Worm (Caenorhabditis elegans) whole organism, L4 larva: ENCODE data around the gene mdt-1.2.

Experiments
- D1046.2 ChIP-seq: fragments of 200-800 bp; sonication (Bioruptor generic); IDR thresholded peaks from 2 replicates; pipeline ENCODE4 v1.3.6; 2022; ENCODE audit warnings: missing genetic modification characterization, missing compliant biosample characterization
- F26F4.8 ChIP-seq: fragments of 200-800 bp; sonication (Bioruptor generic); conservative IDR thresholded peaks from 2 replicates; pipeline ENCODE4 v1.3.6; 2022; ENCODE audit warnings: missing genetic modification characterization, missing compliant biosample characterization
- F44E2.7 ChIP-seq: fragments of 200-800 bp; sonication (Bioruptor generic); IDR thresholded peaks from 2 replicates; pipeline ENCODE4 v2.1.2; 2022; ENCODE audit warnings: missing genetic modification characterization, missing compliant biosample characterization
- Y5F2A.4 ChIP-seq: fragments of 200-800 bp; sonication (Bioruptor generic); optimal IDR thresholded peaks from 2 replicates; lab custom pipeline; 2018; ENCODE audit warnings: mild to moderate bottlenecking, missing genetic modification characterization, missing compliant biosample characterization
- Y75B8A.6 ChIP-seq: fragments of 200-800 bp; sonication (Bioruptor generic); IDR thresholded peaks from 2 replicates; pipeline ENCODE4 v1.3.6; 2022; ENCODE audit warnings: missing genetic modification reagents, missing genetic modification characterization, missing compliant biosample characterization
- ZK337.2 ChIP-seq: fragments of 200-800 bp; sonication (Bioruptor generic); IDR thresholded peaks from 2 replicates; pipeline ENCODE4 v1.3.6; 2022; ENCODE audit warnings: missing genetic modification reagents, missing genetic modification characterization, missing compliant biosample characterization
- ZK546.5 ChIP-seq, 2 experiments: sonication (generic microtip); optimal IDR thresholded peaks; 2 replicates each; lab custom pipeline; 2017; ENCODE audit warnings: missing biosample characterization in 2 of 2, missing genetic modification characterization in 2 of 2
- aly-2 ChIP-seq: sonication (generic microtip); optimal IDR thresholded peaks from 2 replicates; lab custom pipeline; 2018; ENCODE audit warnings: missing biosample characterization, missing genetic modification characterization
- ama-1 ChIP-seq: fragments of 150-350 bp; optimal IDR thresholded peaks from 2 replicates; lab custom pipeline; 2014; ENCODE audit warnings: inconsistent platforms, mixed read lengths
- arid-1 ChIP-seq: fragments of 200-800 bp; sonication (Bioruptor generic); conservative IDR thresholded peaks from 2 replicates; pipeline ENCODE4 v1.3.6; 2022; ENCODE audit warnings: missing genetic modification reagents, missing genetic modification characterization, missing compliant biosample characterization
- attf-4 ChIP-seq: sonication (generic microtip); optimal IDR thresholded peaks from 3 replicates; lab custom pipeline; 2017; ENCODE audit warnings: missing biosample characterization, missing genetic modification characterization
- ceh-20 ChIP-seq: fragments of 200-800 bp; sonication (Bioruptor generic); IDR thresholded peaks from 2 replicates; pipeline ENCODE4 v1.3.6; 2022; ENCODE audit warnings: missing genetic modification reagents, missing genetic modification characterization, missing compliant biosample characterization
- ceh-28 ChIP-seq: fragments of 150-350 bp; optimal IDR thresholded peaks from 2 replicates; lab custom pipeline; 2014; ENCODE audit warnings: missing biosample characterization, missing genetic modification reagents, missing genetic modification characterization
- ceh-82 ChIP-seq: sonication (generic microtip); optimal IDR thresholded peaks from 2 replicates; lab custom pipeline; 2017; ENCODE audit warnings: missing biosample characterization, missing genetic modification characterization
- ctbp-1 ChIP-seq: fragments of 200-800 bp; sonication (Bioruptor generic); IDR thresholded peaks from 2 replicates; pipeline ENCODE4 v1.3.6; 2022; ENCODE audit warnings: missing genetic modification reagents, missing genetic modification characterization, missing compliant biosample characterization
- dmd-6 ChIP-seq: fragments of 200-800 bp; sonication (Bioruptor generic); IDR thresholded peaks from 2 replicates; pipeline ENCODE4 v1.3.6; 2022; ENCODE audit warnings: missing genetic modification reagents, missing genetic modification characterization, missing compliant biosample characterization
- egl-27 ChIP-seq: sonication (generic microtip); optimal IDR thresholded peaks from 3 replicates; lab custom pipeline; 2017; ENCODE audit warnings: missing biosample characterization, missing genetic modification reagents, missing genetic modification characterization
- fkh-10 ChIP-seq: fragments of 150-350 bp; optimal IDR thresholded peaks from 2 replicates; lab custom pipeline; 2014; ENCODE audit warnings: missing biosample characterization, missing genetic modification reagents, missing genetic modification characterization
- fos-1 ChIP-seq: fragments of 150-350 bp; optimal IDR thresholded peaks from 2 replicates; lab custom pipeline; 2014; ENCODE audit warnings: missing biosample characterization, missing genetic modification characterization
- hlh-30 ChIP-seq: sonication (generic microtip); optimal IDR thresholded peaks from 2 replicates; lab custom pipeline; 2017; ENCODE audit warnings: antibody characterized with exemption, mild to moderate bottlenecking, missing genetic modification characterization, missing compliant biosample characterization; ENCODE audit not compliant: insufficient read depth
- hmg-1.1 ChIP-seq: fragments of 200-800 bp; sonication (Bioruptor generic); IDR thresholded peaks from 2 replicates; pipeline ENCODE4 v1.3.6; 2022; ENCODE audit warnings: missing genetic modification reagents, missing genetic modification characterization, missing compliant biosample characterization
- lin-1 ChIP-seq: fragments of 200-800 bp; sonication (Bioruptor generic); IDR thresholded peaks from 2 replicates; pipeline ENCODE4 v1.3.6; 2022; ENCODE audit warnings: missing genetic modification reagents, missing genetic modification characterization, missing compliant biosample characterization
- lin-13 ChIP-seq: fragments of 150-350 bp; optimal IDR thresholded peaks from 2 replicates; lab custom pipeline; 2014; ENCODE audit warnings: missing biosample characterization, missing genetic modification reagents, missing genetic modification characterization
- lin-38 ChIP-seq: fragments of 200-800 bp; sonication (Bioruptor generic); IDR thresholded peaks from 2 replicates; pipeline ENCODE4 v1.3.6; 2022; ENCODE audit warnings: missing genetic modification reagents, missing genetic modification characterization, missing compliant biosample characterization
- lin-39 ChIP-seq: fragments of 150-350 bp; optimal IDR thresholded peaks from 2 replicates; lab custom pipeline; 2014; ENCODE audit warnings: missing biosample characterization, missing genetic modification reagents, missing genetic modification characterization
- mdl-1 ChIP-seq, 2 experiments: fragments of 150-350 bp in 1 of 2; sonication (generic microtip) in 1 of 2; optimal IDR thresholded peaks; 2 replicates each; lab custom pipeline; 2014 to 2017; ENCODE audit warnings: missing biosample characterization in 2 of 2, missing genetic modification characterization in 2 of 2
- mes-2 ChIP-seq: sonication (generic microtip); optimal IDR thresholded peaks from 2 replicates; lab custom pipeline; 2016; ENCODE audit warnings: missing genotype, mild to moderate bottlenecking, missing genetic modification characterization, missing compliant biosample characterization; ENCODE audit not compliant: poor library complexity, severe bottlenecking
- mxl-3 ChIP-seq: fragments of 200-800 bp; sonication (Bioruptor generic); optimal IDR thresholded peaks from 2 replicates; lab custom pipeline; 2018; ENCODE audit warnings: mild to moderate bottlenecking, missing genetic modification characterization, missing compliant biosample characterization
- nhr-102 ChIP-seq: sonication (generic microtip); optimal IDR thresholded peaks from 2 replicates; lab custom pipeline; 2016; ENCODE audit warnings: mild to moderate bottlenecking, missing genetic modification characterization, moderate library complexity, missing compliant biosample characterization
- nhr-25 ChIP-seq: sonication (generic microtip); optimal IDR thresholded peaks from 2 replicates; lab custom pipeline; 2017; ENCODE audit warnings: missing genetic modification characterization, mild to moderate bottlenecking, missing compliant biosample characterization, antibody characterized with exemption, moderate library complexity, borderline replicate concordance; ENCODE audit not compliant: insufficient read depth
- nhr-6 ChIP-seq: fragments of 150-350 bp; optimal IDR thresholded peaks from 2 replicates; lab custom pipeline; 2014; ENCODE audit warnings: missing biosample characterization, missing genetic modification characterization
- sdz-12 ChIP-seq: fragments of 200-800 bp; sonication (Bioruptor generic); optimal IDR thresholded peaks from 2 replicates; lab custom pipeline; 2018; ENCODE audit warnings: mild to moderate bottlenecking, missing genetic modification characterization, missing compliant biosample characterization
- set-16 ChIP-seq: fragments of 200-800 bp; sonication (Bioruptor generic); IDR thresholded peaks from 2 replicates; pipeline ENCODE4 v1.3.6; 2022; ENCODE audit warnings: missing genetic modification reagents, missing genetic modification characterization, missing compliant biosample characterization
- skn-1 ChIP-seq: fragments of 150-350 bp; optimal IDR thresholded peaks from 2 replicates; lab custom pipeline; 2014; ENCODE audit warnings: missing biosample characterization, missing genetic modification characterization
- spr-1 ChIP-seq: sonication (generic microtip); optimal IDR thresholded peaks from 2 replicates; lab custom pipeline; 2016; ENCODE audit warnings: mild to moderate bottlenecking, missing genetic modification characterization, missing compliant biosample characterization
- spr-3 ChIP-seq: fragments of 200-800 bp; sonication (Bioruptor generic); optimal IDR thresholded peaks from 2 replicates; lab custom pipeline; 2018; ENCODE audit warnings: mild to moderate bottlenecking, missing genetic modification characterization, missing compliant biosample characterization
- tag-97 ChIP-seq: fragments of 200-800 bp; sonication (Bioruptor generic); IDR thresholded peaks from 2 replicates; pipeline ENCODE4 v1.3.6; 2022; ENCODE audit warnings: missing genetic modification characterization, missing compliant biosample characterization
- unc-62 ChIP-seq, 3 experiments: fragments of 150-350 bp in 1 of 3; sonication (generic microtip); optimal IDR thresholded peaks in 2 of 3; peaks in 1 of 3; 1 replicate in 1 of 3; 2 replicates in 2 of 3; lab custom pipeline; 2014 to 2017; ENCODE audit warnings: missing biosample characterization in 3 of 3, missing genetic modification characterization in 3 of 3, missing genetic modification reagents in 3 of 3, missing genotype in 1 of 3
- zag-1 ChIP-seq: fragments of 150-350 bp; optimal IDR thresholded peaks from 2 replicates; lab custom pipeline; 2014; ENCODE audit warnings: missing biosample characterization, missing genetic modification characterization
- zfp-3 ChIP-seq: fragments of 200-800 bp; sonication (Bioruptor generic); conservative IDR thresholded peaks from 2 replicates; pipeline ENCODE4 v1.3.6; 2022; ENCODE audit warnings: missing genetic modification reagents, missing genetic modification characterization, missing compliant biosample characterization

mdt-1.2 gene

ce11 chrX:17168086-17168485, 16.8 kb downstream of the mdt-1.2 start:
- no peak for TF ChIP-seq mes-2 (tag; lab: Kevin White, UChicago)
- no peak for TF ChIP-seq egl-27 (tag; lab: Kevin White, UChicago)
- TF ChIP-seq unc-62 (GFP tag; optimal IDR thresholded peaks at IDR 0.05 in 1 of 2; lab: Kevin White, UChicago): peak in 1 of 2 experiments; percentile 97
- TF ChIP-seq unc-62 (tag; optimal IDR thresholded peaks at IDR 0.05; lab: Kevin White, UChicago): no peak

ce11 chrX:17170401-17170800, 19.1 kb downstream of the mdt-1.2 start:
- TF ChIP-seq F44E2.7 (no peak), Y5F2A.4 (GFP tag; lab: Kevin White, UChicago) (no peak), lin-1 (GFP tag; lab: Robert Waterston, UW) (no peak), ceh-20 (no peak), Y75B8A.6 (GFP tag; lab: Robert Waterston, UW) (no peak), lin-38 (GFP tag; lab: Robert Waterston, UW) (no peak), D1046.2 (GFP tag; lab: Robert Waterston, UW) (no peak), lin-39 (tag; lab: Kevin White, UChicago) (no peak), ama-1 (lab: Kevin White, UChicago) (no peak)

- TF ChIP-seq nhr-102: no peak
- no peak for TF ChIP-seq lin-38 (GFP tag; lab: Robert Waterston, UW)
- TF ChIP-seq zfp-3 (GFP tag; lab: Robert Waterston, UW): no peak
- no peak for TF ChIP-seq set-16 (GFP tag; lab: Robert Waterston, UW)
- no peak for TF ChIP-seq mdl-1 (tag; optimal IDR thresholded peaks at IDR 0.05; lab: Kevin White, UChicago)
- no peak for TF ChIP-seq attf-4 (tag; lab: Kevin White, UChicago)
- no peak for TF ChIP-seq ZK546.5 (tag; optimal IDR thresholded peaks at IDR 0.05; lab: Kevin White, UChicago)
- no peak for TF ChIP-seq aly-2 (tag; lab: Kevin White, UChicago)
- no peak for TF ChIP-seq skn-1 (tag; lab: Kevin White, UChicago)
- TF ChIP-seq spr-1 (tag; lab: Kevin White, UChicago): no peak
- no peak for TF ChIP-seq hlh-30 (tag; lab: Kevin White, UChicago)
- TF ChIP-seq nhr-25: no peak
- no peak for TF ChIP-seq zag-1
- no peak for TF ChIP-seq hmg-1.1 (GFP tag; lab: Robert Waterston, UW)
- no peak for TF ChIP-seq ceh-82
- TF ChIP-seq nhr-6 (tag; lab: Kevin White, UChicago): no peak
- no peak for TF ChIP-seq F26F4.8 (GFP tag; lab: Robert Waterston, UW)
- no peak for TF ChIP-seq arid-1 (GFP tag; lab: Robert Waterston, UW)
- no peak for TF ChIP-seq ZK337.2 (GFP tag; lab: Robert Waterston, UW)
- TF ChIP-seq mes-2 (tag; lab: Kevin White, UChicago): no peak
- TF ChIP-seq, all 104 proteins: peak for 0
Observed at ce11 chrX:17176677-17177076, 25.4 kb downstream of the mdt-1.2 start, which contains the start of gene B0302.4. B0302.4 (minus strand) TSS chrX:17176777.

- no peak for TF ChIP-seq tag-97 (GFP tag; lab: Robert Waterston, UW)
- TF ChIP-seq fkh-10 (GFP tag; lab: Kevin White, UChicago): no peak
- TF ChIP-seq fos-1 (tag; lab: Kevin White, UChicago): no peak
- no peak for TF ChIP-seq ceh-82
- TF ChIP-seq lin-13 (GFP tag; lab: Kevin White, UChicago): no peak
- no peak for TF ChIP-seq aly-2 (tag; lab: Kevin White, UChicago)
- TF ChIP-seq ceh-28 (tag; lab: Kevin White, UChicago): no peak
- no peak for TF ChIP-seq sdz-12 (GFP tag; lab: Kevin White, UChicago)
- TF ChIP-seq spr-1 (tag; lab: Kevin White, UChicago): no peak
- TF ChIP-seq dmd-6 (GFP tag; lab: Robert Waterston, UW): no peak
- TF ChIP-seq ZK337.2 (GFP tag; lab: Robert Waterston, UW): no peak
- TF ChIP-seq spr-3 (GFP tag; lab: Kevin White, UChicago): no peak
- no peak for TF ChIP-seq ctbp-1 (GFP tag; lab: Robert Waterston, UW)
- TF ChIP-seq mxl-3 (GFP tag; lab: Kevin White, UChicago): no peak
- TF ChIP-seq, all 104 proteins: peak for 0
Observed at ce11 chrX:17178239-17178638, 26.9 kb downstream of the mdt-1.2 start, which contains the start of gene B0302.2. B0302.2 (plus strand) TSS chrX:17178539.
